Worm (Caenorhabditis elegans): Measurements from ENCODE around the gene R07B7.8.
A peak's percentile ranks its signal among the peaks of the same experiment; 100 is the strongest.

Gene R07B7.8

ce11 chrV:12115150-12115549, 31.0 kb upstream of the R07B7.8 start:
- TF ChIP-seq lin-15B (tag; optimal IDR thresholded peaks at IDR 0.05): no peak
- no peak for TF ChIP-seq lin-39 (tag; optimal IDR thresholded peaks at IDR 0.05)
- TF ChIP-seq lsy-2 (tag; optimal IDR thresholded peaks at IDR 0.05): no peak
- TF ChIP-seq hlh-17 (GFP tag; optimal IDR thresholded peaks at IDR 0.05; ENCODE audit: borderline replicate concordance): no peak
- no peak for TF ChIP-seq blmp-1 (tag; optimal IDR thresholded peaks at IDR 0.05)
- no peak for TF ChIP-seq nhr-11 (tag; optimal IDR thresholded peaks at IDR 0.05)
- peak; percentile 1 for TF ChIP-seq elt-2 (tag; optimal IDR thresholded peaks at IDR 0.05)
- TF ChIP-seq unc-62 (GFP tag; optimal IDR thresholded peaks at IDR 0.05): no peak
- no peak for TF ChIP-seq irx-1 (tag; optimal IDR thresholded peaks at IDR 0.05)
- no peak for TF ChIP-seq zip-4 (GFP tag; optimal IDR thresholded peaks at IDR 0.05)
- TF ChIP-seq ceh-90 (tag; optimal IDR thresholded peaks at IDR 0.05): no peak
- TF ChIP-seq lin-13 (GFP tag; optimal IDR thresholded peaks at IDR 0.05): no peak
- TF ChIP-seq hpl-2 (GFP tag; optimal IDR thresholded peaks at IDR 0.05): no peak
- TF ChIP-seq nhr-20 (tag; optimal IDR thresholded peaks at IDR 0.05): peak; percentile 6
- no peak for TF ChIP-seq ama-1 (optimal IDR thresholded peaks at IDR 0.05)
- TF ChIP-seq nhr-71 (tag; optimal IDR thresholded peaks at IDR 0.05): peak; percentile 7

- TF ChIP-seq jun-1 (tag; optimal IDR thresholded peaks at IDR 0.05) (no peak), aha-1 (tag; optimal IDR thresholded peaks at IDR 0.05) (no peak)
These were observed 30.6 kb upstream of the R07B7.8 start, which contains the start of gene spin-1 for ce11 chrV:12114693-12115092. Gene spin-1, plus strand, starts transcription at chrV:12114993.

DNA sequence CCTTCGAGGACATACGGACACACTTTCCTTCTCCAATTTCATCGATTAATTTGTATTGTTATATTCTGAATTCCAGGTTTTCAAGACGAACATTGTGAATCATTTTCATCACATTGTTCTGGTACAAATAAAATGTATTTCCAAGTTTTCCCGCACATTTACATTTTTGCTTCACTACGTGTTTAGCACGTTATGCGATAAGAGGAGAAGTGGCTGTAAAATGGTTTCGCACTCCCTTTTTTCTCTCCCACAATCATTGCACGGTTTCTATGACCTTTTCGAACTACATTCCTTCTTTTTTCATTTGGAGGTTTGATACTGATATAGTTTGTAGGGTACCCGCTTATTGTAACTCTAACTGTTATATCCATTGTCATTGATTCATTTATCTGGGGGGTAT, 29.6 kb upstream of the R07B7.8 start:
- TF ChIP-seq fkh-4 (tag; optimal IDR thresholded peaks at IDR 0.05; ENCODE audit: borderline replicate concordance) (no peak), aly-2 (tag; optimal IDR thresholded peaks at IDR 0.05) (no peak), egl-27 (tag; optimal IDR thresholded peaks at IDR 0.05) (no peak), ets-5 (GFP tag; IDR thresholded peaks at IDR 0.05) (no peak), blmp-1 (tag; optimal IDR thresholded peaks at IDR 0.05) (no peak), lin-14 (GFP tag; optimal IDR thresholded peaks at IDR 0.05) (peak; percentile 27), unc-98 (GFP tag; IDR thresholded peaks at IDR 0.05) (no peak), C04F5.9 (tag; optimal IDR thresholded peaks at IDR 0.05) (no peak), xbp-1 (tag; optimal IDR thresholded peaks at IDR 0.05) (no peak), elt-2 (tag; optimal IDR thresholded peaks at IDR 0.05) (peak; percentile 11), fkh-10 (GFP tag; optimal IDR thresholded peaks at IDR 0.05) (no peak), nhr-85 (tag) (peak; percentile 28), rnt-1 (tag; optimal IDR thresholded peaks at IDR 0.05) (no peak), pax-3 (tag; optimal IDR thresholded peaks at IDR 0.05) (no peak), mdl-1 (tag; optimal IDR thresholded peaks at IDR 0.05) (no peak)

- TF ChIP-seq lin-35 (GFP tag; optimal IDR thresholded peaks at IDR 0.05): peak; percentile 48 to 78
- no peak for TF ChIP-seq C04F5.9 (tag; optimal IDR thresholded peaks at IDR 0.05)
- peak; percentile 5 for TF ChIP-seq lin-14 (GFP tag; optimal IDR thresholded peaks at IDR 0.05)
- TF ChIP-seq grh-1 (GFP tag; IDR thresholded peaks at IDR 0.05): no peak
- TF ChIP-seq F16B12.6 (tag; optimal IDR thresholded peaks at IDR 0.05): peak; percentile 69
- no peak for TF ChIP-seq sptf-1 (tag; optimal IDR thresholded peaks at IDR 0.05)
- TF ChIP-seq jun-1 (tag; optimal IDR thresholded peaks at IDR 0.05): no peak
- no peak for TF ChIP-seq xbp-1 (tag; optimal IDR thresholded peaks at IDR 0.05)
- no peak for TF ChIP-seq nhr-237 (tag; optimal IDR thresholded peaks at IDR 0.05)
- TF ChIP-seq elt-3 (tag; optimal IDR thresholded peaks at IDR 0.05): peak in 1 of 6 experiments; percentile 12
- no peak for TF ChIP-seq elt-2 (tag; optimal IDR thresholded peaks at IDR 0.05)
- no peak for TF ChIP-seq nhr-20 (tag; optimal IDR thresholded peaks at IDR 0.05)
- TF ChIP-seq ceh-63 (GFP tag; optimal IDR thresholded peaks at IDR 0.05): no peak
- peak in 1 of 2 experiments; percentile 30 for TF ChIP-seq efl-1 (optimal IDR thresholded peaks at IDR 0.05)
- TF ChIP-seq efl-1 (GFP tag; optimal IDR thresholded peaks at IDR 0.05 in 1 of 2): peak; percentile 34 to 93
- no peak for TF ChIP-seq fkh-10 (GFP tag; optimal IDR thresholded peaks at IDR 0.05)
- peak in 1 of 2 experiments; percentile 14 for TF ChIP-seq mdl-1 (tag; optimal IDR thresholded peaks at IDR 0.05)
- TF ChIP-seq mef-2 (tag; optimal IDR thresholded peaks at IDR 0.05): no peak
- TF ChIP-seq C34B4.2 (tag; optimal IDR thresholded peaks at IDR 0.05): no peak
- no peak for TF ChIP-seq lin-15B (tag; optimal IDR thresholded peaks at IDR 0.05)
- peak; percentile 20 to 61 (median 55) for TF ChIP-seq dpl-1 (GFP tag; optimal IDR thresholded peaks at IDR 0.05)
- no peak for TF ChIP-seq ceh-82 (tag; optimal IDR thresholded peaks at IDR 0.05)
- TF ChIP-seq unc-130 (tag; optimal IDR thresholded peaks at IDR 0.05): no peak
- TF ChIP-seq ama-1 (optimal IDR thresholded peaks at IDR 0.05): no peak
- TF ChIP-seq isw-1 (GFP tag; IDR thresholded peaks at IDR 0.05): no peak
- TF ChIP-seq pqm-1 (tag; optimal IDR thresholded peaks at IDR 0.05): no peak
- peak; percentile 6 for TF ChIP-seq snu-23 (GFP tag; optimal IDR thresholded peaks at IDR 0.05)
These were observed 27.3 kb upstream of the R07B7.8 start, which contains the start of gene lhpp-1 for ce11 chrV:12111452-12111851. Gene lhpp-1, minus strand, starts transcription at chrV:12111805.
